Worm (Caenorhabditis elegans) whole organism, L4 larva: ENCODE data around the gene cblc-1.

ENCODE experiments used
- F44E2.7 ChIP-seq: fragments of 200-800 bp; sonication (Bioruptor generic); IDR thresholded peaks from 2 replicates; pipeline ENCODE4 v2.1.2; 2022; ENCODE audit warnings: missing genetic modification characterization, missing compliant biosample characterization
- aha-1 ChIP-seq: fragments of 150-350 bp; peaks from one replicate; lab custom pipeline; 2014; ENCODE audit warnings: missing biosample characterization, missing genetic modification characterization
- attf-4 ChIP-seq: sonication (generic microtip); optimal IDR thresholded peaks from 3 replicates; lab custom pipeline; 2017; ENCODE audit warnings: missing biosample characterization, missing genetic modification characterization
- ceh-28 ChIP-seq: fragments of 150-350 bp; optimal IDR thresholded peaks from 2 replicates; lab custom pipeline; 2014; ENCODE audit warnings: missing biosample characterization, missing genetic modification reagents, missing genetic modification characterization
- ceh-82 ChIP-seq: sonication (generic microtip); optimal IDR thresholded peaks from 2 replicates; lab custom pipeline; 2017; ENCODE audit warnings: missing biosample characterization, missing genetic modification characterization
- ctbp-1 ChIP-seq: fragments of 200-800 bp; sonication (Bioruptor generic); IDR thresholded peaks from 2 replicates; pipeline ENCODE4 v1.3.6; 2022; ENCODE audit warnings: missing genetic modification reagents, missing genetic modification characterization, missing compliant biosample characterization
- daf-16 ChIP-seq, 3 experiments: sonication (generic microtip); optimal IDR thresholded peaks; 2 replicates each; lab custom pipeline; 2016 to 2017; ENCODE audit warnings: missing genetic modification characterization in 3 of 3, missing genetic modification reagents in 3 of 3, mild to moderate bottlenecking in 2 of 3, missing compliant biosample characterization in 2 of 3, missing biosample characterization in 1 of 3, moderate library complexity in 1 of 3
- dmd-6 ChIP-seq: fragments of 200-800 bp; sonication (Bioruptor generic); IDR thresholded peaks from 2 replicates; pipeline ENCODE4 v1.3.6; 2022; ENCODE audit warnings: missing genetic modification reagents, missing genetic modification characterization, missing compliant biosample characterization
- dmd-8 ChIP-seq: fragments of 200-800 bp; sonication (Bioruptor generic); IDR thresholded peaks from 2 replicates; pipeline ENCODE4 v1.3.6; 2022; ENCODE audit warnings: missing genetic modification characterization, missing compliant biosample characterization
- duxl-1 ChIP-seq: sonication (generic microtip); optimal IDR thresholded peaks from 2 replicates; lab custom pipeline; 2016; ENCODE audit warnings: mild to moderate bottlenecking, missing genetic modification characterization, moderate library complexity, missing compliant biosample characterization; ENCODE audit not compliant: poor library complexity
- dve-1 ChIP-seq: sonication (generic microtip); optimal IDR thresholded peaks from 2 replicates; lab custom pipeline; 2017; ENCODE audit warnings: antibody characterized with exemption, mild to moderate bottlenecking, missing genetic modification characterization, missing compliant biosample characterization; ENCODE audit not compliant: insufficient read depth
- fos-1 ChIP-seq: fragments of 150-350 bp; optimal IDR thresholded peaks from 2 replicates; lab custom pipeline; 2014; ENCODE audit warnings: missing biosample characterization, missing genetic modification characterization
- hlh-11 ChIP-seq: fragments of 200-800 bp; sonication (Bioruptor generic); optimal IDR thresholded peaks from 2 replicates; lab custom pipeline; 2018; ENCODE audit warnings: mild to moderate bottlenecking, missing genetic modification characterization, missing compliant biosample characterization
- hlh-30 ChIP-seq: sonication (generic microtip); optimal IDR thresholded peaks from 2 replicates; lab custom pipeline; 2017; ENCODE audit warnings: antibody characterized with exemption, mild to moderate bottlenecking, missing genetic modification characterization, missing compliant biosample characterization; ENCODE audit not compliant: insufficient read depth
- lim-7 ChIP-seq: fragments of 200-800 bp; sonication (Bioruptor generic); IDR thresholded peaks from 2 replicates; pipeline ENCODE4 v1.3.6; 2022; ENCODE audit warnings: missing genetic modification characterization, missing compliant biosample characterization
- lin-38 ChIP-seq: fragments of 200-800 bp; sonication (Bioruptor generic); IDR thresholded peaks from 2 replicates; pipeline ENCODE4 v1.3.6; 2022; ENCODE audit warnings: missing genetic modification reagents, missing genetic modification characterization, missing compliant biosample characterization
- lir-3 ChIP-seq: sonication (generic microtip); optimal IDR thresholded peaks from 2 replicates; lab custom pipeline; 2016; ENCODE audit warnings: mild to moderate bottlenecking, missing genetic modification characterization, missing compliant biosample characterization
- lsy-2 ChIP-seq, 2 experiments: fragments of 150-350 bp in 1 of 2; sonication (generic microtip) in 1 of 2; optimal IDR thresholded peaks; 2 replicates each; lab custom pipeline; 2014 to 2017; ENCODE audit warnings: missing biosample characterization in 2 of 2, missing genetic modification characterization in 2 of 2
- madf-5 ChIP-seq, 2 experiments: fragments of 200-800 bp; sonication (Bioruptor generic); IDR thresholded peaks; 2 replicates each; pipeline ENCODE4 v1.3.6; 2022; ENCODE audit warnings: missing compliant biosample characterization in 2 of 2, missing genetic modification characterization in 2 of 2
- mxl-3 ChIP-seq: fragments of 200-800 bp; sonication (Bioruptor generic); optimal IDR thresholded peaks from 2 replicates; lab custom pipeline; 2018; ENCODE audit warnings: mild to moderate bottlenecking, missing genetic modification characterization, missing compliant biosample characterization
- nhr-102 ChIP-seq: sonication (generic microtip); optimal IDR thresholded peaks from 2 replicates; lab custom pipeline; 2016; ENCODE audit warnings: mild to moderate bottlenecking, missing genetic modification characterization, moderate library complexity, missing compliant biosample characterization
- nhr-237 ChIP-seq: sonication (generic microtip); optimal IDR thresholded peaks from 2 replicates; lab custom pipeline; 2017; ENCODE audit warnings: missing biosample characterization, missing genetic modification characterization
- nhr-25 ChIP-seq: sonication (generic microtip); optimal IDR thresholded peaks from 2 replicates; lab custom pipeline; 2017; ENCODE audit warnings: missing genetic modification characterization, mild to moderate bottlenecking, missing compliant biosample characterization, antibody characterized with exemption, moderate library complexity, borderline replicate concordance; ENCODE audit not compliant: insufficient read depth
- nhr-41 ChIP-seq: fragments of 200-800 bp; sonication (Bioruptor generic); IDR thresholded peaks from 2 replicates; pipeline ENCODE4 v1.3.6; 2022; ENCODE audit warnings: missing genetic modification reagents, missing genetic modification characterization, missing compliant biosample characterization
- php-3 ChIP-seq: fragments of 200-800 bp; sonication (Bioruptor generic); IDR thresholded peaks from 2 replicates; pipeline ENCODE4 v1.3.6; 2022; ENCODE audit warnings: missing genetic modification reagents, missing genetic modification characterization, missing compliant biosample characterization
- pqm-1 ChIP-seq: sonication (generic microtip); optimal IDR thresholded peaks from 2 replicates; lab custom pipeline; 2017; ENCODE audit warnings: missing biosample characterization, missing genetic modification characterization
- saeg-2 ChIP-seq: fragments of 200-800 bp; sonication (Bioruptor generic); IDR thresholded peaks from 2 replicates; pipeline ENCODE4 v1.3.6; 2022; ENCODE audit warnings: missing genetic modification reagents, missing genetic modification characterization, missing compliant biosample characterization
- snpc-1.2 ChIP-seq: fragments of 200-800 bp; sonication (Bioruptor generic); IDR thresholded peaks from 2 replicates; pipeline ENCODE4 v1.3.6; 2022; ENCODE audit warnings: missing genetic modification reagents, missing genetic modification characterization, missing compliant biosample characterization
- zfp-2 ChIP-seq: sonication (generic microtip); optimal IDR thresholded peaks from 2 replicates; lab custom pipeline; 2016; ENCODE audit warnings: mild to moderate bottlenecking, missing genetic modification characterization, missing compliant biosample characterization
- zip-2 ChIP-seq: fragments of 150-350 bp; optimal IDR thresholded peaks from 2 replicates; lab custom pipeline; 2014; ENCODE audit warnings: missing biosample characterization, missing genetic modification characterization

Gene cblc-1

DNA sequence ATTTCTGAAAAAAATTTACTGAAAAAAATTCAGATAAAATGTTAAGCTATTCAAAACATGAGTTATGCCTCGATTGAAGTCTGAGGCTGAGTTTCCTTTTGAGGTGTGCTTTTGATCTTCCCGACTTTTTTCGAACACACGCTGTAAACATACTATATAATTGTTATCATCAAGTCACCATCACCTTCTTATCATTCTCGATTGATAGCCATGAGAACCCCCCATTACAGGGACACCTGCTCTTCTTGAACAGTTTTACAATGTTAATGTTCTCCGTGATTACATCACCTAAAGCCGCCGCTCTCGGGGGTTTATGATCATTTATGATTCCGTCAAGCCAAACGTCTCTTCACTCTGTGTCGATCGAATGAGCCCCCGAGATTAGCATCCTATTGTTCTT lies 43.2 kb upstream of the cblc-1 start:
- TF ChIP-seq daf-16 (GFP tag; optimal IDR thresholded peaks at IDR 0.05; lab: Kevin White, UChicago) (no peak), daf-16 (tag; optimal IDR thresholded peaks at IDR 0.05; lab: Kevin White, UChicago) (peak; percentile 45), zfp-2 (tag; lab: Kevin White, UChicago) (no peak), pqm-1 (peak; percentile 15)
- TF ChIP-seq, all 104 proteins: peak for 2

DNA sequence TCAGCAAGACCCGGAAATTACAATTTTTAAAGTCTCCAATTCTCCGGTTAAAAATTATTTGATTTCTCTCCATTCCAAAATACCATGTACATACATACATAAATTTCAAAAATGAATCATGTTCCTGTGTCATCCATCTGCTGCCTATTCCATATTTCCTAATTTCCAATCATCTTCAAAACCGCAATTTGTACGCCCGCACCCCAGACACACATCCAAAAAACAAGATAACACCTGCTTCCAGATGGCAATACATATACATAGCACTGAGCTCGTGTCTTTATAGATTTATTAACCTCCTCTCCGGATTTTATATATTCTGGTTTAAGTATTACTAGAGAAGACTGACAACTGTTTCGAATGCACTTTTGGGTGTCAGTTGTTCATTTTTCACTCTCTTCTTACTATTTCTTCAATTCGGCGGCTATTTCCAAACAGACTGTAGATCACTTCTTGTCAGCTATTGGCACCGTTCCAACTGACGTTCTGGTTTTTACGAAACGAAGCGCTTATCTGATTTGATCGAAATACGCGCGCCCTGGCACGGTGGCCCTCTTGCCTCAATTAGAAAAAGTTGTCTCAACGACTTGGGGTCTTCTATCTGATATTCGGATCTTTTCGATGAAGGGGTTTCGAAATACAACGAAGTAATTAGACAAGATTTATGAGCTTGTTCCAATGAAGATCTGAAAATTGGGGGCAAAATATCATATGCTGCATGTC lies 40.9 kb upstream of the cblc-1 start:
- no peak for TF ChIP-seq madf-5 (GFP tag; IDR thresholded peaks at IDR 0.05; lab: Robert Waterston, UW)
- TF ChIP-seq aha-1: peak; percentile 40

ce11 chrII:4975311-4975710 lies 34.4 kb upstream of the cblc-1 start:
- TF ChIP-seq zip-2 (no peak), hlh-30 (tag; lab: Kevin White, UChicago) (no peak), ceh-82 (tag; lab: Kevin White, UChicago) (no peak), saeg-2 (no peak), php-3 (no peak), nhr-102 (no peak), lim-7 (GFP tag; lab: Robert Waterston, UW) (no peak), madf-5 (GFP tag; IDR thresholded peaks at IDR 0.05; lab: Robert Waterston, UW) (no peak)

DNA sequence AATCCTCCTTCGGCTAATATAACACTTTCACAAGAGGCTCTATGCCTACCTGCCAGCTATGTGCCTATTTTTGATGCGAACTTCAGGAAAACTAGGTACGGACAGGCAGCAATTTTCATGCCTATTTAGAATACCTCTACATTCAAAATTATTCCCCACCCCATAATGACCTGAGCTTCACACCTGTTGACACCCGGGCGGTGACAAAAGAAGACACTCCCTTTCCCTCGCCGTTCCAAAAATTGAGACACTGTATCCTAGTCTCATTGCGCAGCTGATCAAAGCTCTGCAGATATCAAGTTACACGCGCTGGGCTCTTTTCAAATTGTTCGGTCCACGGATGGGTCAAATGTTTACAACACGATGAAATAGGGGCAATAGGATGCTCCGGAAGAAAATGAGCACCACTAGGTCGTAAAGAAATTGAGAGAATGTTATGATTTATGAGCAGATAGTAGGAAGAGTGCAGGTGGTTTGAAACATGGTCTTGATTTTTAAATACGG lies 33.5 kb upstream of the cblc-1 start:
- TF ChIP-seq fos-1 (tag; lab: Kevin White, UChicago): no peak
- peak; percentile 86 for TF ChIP-seq aha-1
- TF ChIP-seq, all 104 proteins: peak for 1

DNA sequence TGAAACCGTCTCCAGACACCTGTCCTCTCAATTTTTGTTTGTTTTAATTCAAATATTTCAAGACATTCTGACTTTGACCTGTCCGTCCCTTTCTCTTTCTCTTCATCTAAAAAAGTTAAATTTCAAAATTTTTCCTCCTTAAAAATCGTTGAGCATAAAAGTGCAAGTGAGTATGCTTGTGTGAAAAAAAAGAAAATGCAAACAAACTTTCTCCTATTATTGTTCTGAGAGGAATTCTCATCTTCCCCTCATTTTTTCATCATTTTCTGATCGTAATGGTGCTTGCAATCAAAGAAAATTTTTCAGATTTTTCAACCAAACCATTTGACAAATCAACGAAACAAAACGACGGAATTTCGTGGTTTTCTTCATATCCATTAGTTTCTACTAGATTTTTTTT lies 27.9 kb upstream of the cblc-1 start, which contains the start of gene shc-2:
shc-2 (plus strand) TSS at position 301 of the 400 bp plus-strand sequence.
- TF ChIP-seq nhr-25 (tag; lab: Kevin White, UChicago) (no peak), F44E2.7 (GFP tag; lab: Robert Waterston, UW) (no peak), dmd-6 (GFP tag; lab: Robert Waterston, UW) (no peak), snpc-1.2 (GFP tag; lab: Robert Waterston, UW) (no peak), dmd-8 (GFP tag; lab: Robert Waterston, UW) (no peak), ceh-28 (no peak), attf-4 (tag; lab: Kevin White, UChicago) (no peak), zip-2 (no peak), lsy-2 (tag; optimal IDR thresholded peaks at IDR 0.05; lab: Kevin White, UChicago) (no peak), duxl-1 (no peak), ctbp-1 (GFP tag; lab: Robert Waterston, UW) (no peak), mxl-3 (GFP tag; lab: Kevin White, UChicago) (no peak), lin-38 (GFP tag; lab: Robert Waterston, UW) (no peak), nhr-237 (tag; lab: Kevin White, UChicago) (no peak), dve-1 (tag; lab: Kevin White, UChicago) (no peak), zfp-2 (tag; lab: Kevin White, UChicago) (no peak)

DNA sequence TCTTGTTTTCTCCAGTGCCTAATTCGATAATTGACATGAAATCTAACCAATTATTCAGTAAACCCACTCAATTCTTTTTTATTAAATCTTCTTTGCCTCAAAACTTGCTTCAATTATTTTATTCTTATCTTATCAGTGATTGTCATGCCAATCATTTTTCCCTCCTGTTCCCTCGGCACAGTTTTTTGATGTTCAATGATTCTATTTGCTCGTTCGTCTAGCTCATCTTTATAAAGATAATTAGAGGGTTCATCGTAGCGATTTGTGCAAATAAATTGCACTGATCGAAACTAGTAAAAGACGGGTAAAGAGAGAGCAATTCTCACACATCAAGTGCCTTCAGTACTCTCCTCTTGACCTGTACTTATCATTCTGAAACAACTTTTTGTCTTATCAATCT lies 26.7 kb upstream of the cblc-1 start:
- TF ChIP-seq pqm-1: peak; percentile 68
- no peak for TF ChIP-seq dve-1 (tag; lab: Kevin White, UChicago)
- TF ChIP-seq lir-3 (tag; lab: Kevin White, UChicago): no peak
- TF ChIP-seq nhr-41 (GFP tag; lab: Robert Waterston, UW): no peak
- TF ChIP-seq hlh-11 (tag; lab: Kevin White, UChicago): peak; percentile 20
- TF ChIP-seq duxl-1: no peak
